Worm (Caenorhabditis elegans) whole organism, L1 larva: ENCODE data around the gene T28F3.9.

Source experiments
- C34B4.2 ChIP-seq: sonication (generic microtip); optimal IDR thresholded peaks from 2 replicates; lab custom pipeline; 2017; ENCODE audit warnings: mild to moderate bottlenecking, missing genetic modification characterization, missing compliant biosample characterization
- Y116A8C.19 ChIP-seq: sonication (generic microtip); optimal IDR thresholded peaks from 2 replicates; lab custom pipeline; 2016; ENCODE audit warnings: missing compliant biosample characterization, missing genetic modification characterization, borderline replicate concordance
- alr-1 ChIP-seq: fragments of 200-800 bp; sonication (Bioruptor generic); optimal IDR thresholded peaks from 2 replicates; lab custom pipeline; 2018; ENCODE audit warnings: borderline replicate concordance, mild to moderate bottlenecking, missing genetic modification characterization, missing compliant biosample characterization
- aly-2 ChIP-seq: fragments of 150-350 bp; optimal IDR thresholded peaks from 2 replicates; lab custom pipeline; 2014; ENCODE audit warnings: missing biosample characterization, missing genetic modification characterization
- blmp-1 ChIP-seq: fragments of 150-350 bp; optimal IDR thresholded peaks from 2 replicates; lab custom pipeline; 2014; ENCODE audit warnings: missing biosample characterization, missing genetic modification characterization
- ceh-82 ChIP-seq, 3 experiments: fragments of 150-350 bp in 1 of 3; sonication (generic microtip) in 2 of 3; optimal IDR thresholded peaks; 2 replicates each; lab custom pipeline; 2014 to 2017; ENCODE audit warnings: missing biosample characterization in 3 of 3, missing genetic modification characterization in 3 of 3
- ceh-90 ChIP-seq: sonication (generic microtip); optimal IDR thresholded peaks from 2 replicates; lab custom pipeline; 2016; ENCODE audit warnings: missing genetic modification characterization, missing compliant biosample characterization
- ces-1 ChIP-seq: fragments of 150-350 bp; optimal IDR thresholded peaks from 2 replicates; lab custom pipeline; 2014; ENCODE audit warnings: missing biosample characterization, missing genetic modification reagents, missing genetic modification characterization
- dpl-1 ChIP-seq, 3 experiments: fragments of 150-350 bp in 2 of 3; sonication (generic microtip) in 1 of 3; optimal IDR thresholded peaks; 2 replicates each; lab custom pipeline; 2014 to 2017; ENCODE audit warnings: missing biosample characterization in 3 of 3, missing genetic modification characterization in 3 of 3, missing genetic modification reagents in 3 of 3
- efl-1 ChIP-seq, 4 experiments: fragments of 150-350 bp; optimal IDR thresholded peaks in 3 of 4; peaks in 1 of 4; 1 replicate in 1 of 4; 2 replicates in 3 of 4; lab custom pipeline; 2014; ENCODE audit warnings: missing biosample characterization in 2 of 4, missing genetic modification characterization in 2 of 4, missing genetic modification reagents in 2 of 4
- egl-27 ChIP-seq, 2 experiments: fragments of 150-350 bp in 1 of 2; sonication (generic microtip); optimal IDR thresholded peaks; 3 replicates each; lab custom pipeline; 2017 to 2018; ENCODE audit warnings: missing biosample characterization in 2 of 2, missing genetic modification characterization in 2 of 2, missing genetic modification reagents in 2 of 2
- elt-2 ChIP-seq: sonication (generic microtip); optimal IDR thresholded peaks from 2 replicates; lab custom pipeline; 2016; ENCODE audit warnings: missing genetic modification characterization, mild to moderate bottlenecking, inconsistent platforms, missing compliant biosample characterization, missing genetic modification reagents
- ets-5 ChIP-seq: fragments of 200-800 bp; sonication (Bioruptor generic); IDR thresholded peaks from 2 replicates; pipeline ENCODE4 v1.3.6; 2022; ENCODE audit warnings: missing genetic modification characterization, missing compliant biosample characterization
- hlh-4 ChIP-seq: sonication (generic microtip); optimal IDR thresholded peaks from 2 replicates; lab custom pipeline; 2016; ENCODE audit warnings: mild to moderate bottlenecking, missing genetic modification characterization, missing compliant biosample characterization
- hpl-2 ChIP-seq: fragments of 150-350 bp; optimal IDR thresholded peaks from 2 replicates; lab custom pipeline; 2014; ENCODE audit warnings: missing biosample characterization, missing genetic modification reagents, missing genetic modification characterization
- irx-1 ChIP-seq: sonication (generic microtip); optimal IDR thresholded peaks from 2 replicates; lab custom pipeline; 2016; ENCODE audit warnings: missing genetic modification characterization, missing compliant biosample characterization
- lin-13 ChIP-seq: fragments of 150-350 bp; optimal IDR thresholded peaks from 2 replicates; lab custom pipeline; 2014; ENCODE audit warnings: missing biosample characterization, missing genetic modification reagents, missing genetic modification characterization
- lin-14 ChIP-seq: fragments of 200-800 bp; sonication (Bioruptor generic); optimal IDR thresholded peaks from 2 replicates; lab custom pipeline; 2018; ENCODE audit warnings: mild to moderate bottlenecking, missing genetic modification characterization, moderate library complexity, missing compliant biosample characterization
- lin-15B ChIP-seq: fragments of 150-350 bp; sonication (generic microtip); optimal IDR thresholded peaks from 3 replicates; lab custom pipeline; 2014; ENCODE audit warnings: missing biosample characterization, missing genetic modification characterization
- lin-35 ChIP-seq, 2 experiments: fragments of 150-350 bp; optimal IDR thresholded peaks; 2 replicates each; lab custom pipeline; 2014; ENCODE audit warnings: missing biosample characterization in 2 of 2, missing genetic modification characterization in 2 of 2, missing genetic modification reagents in 2 of 2
- lir-3 ChIP-seq: sonication (generic microtip); optimal IDR thresholded peaks from 2 replicates; lab custom pipeline; 2016; ENCODE audit warnings: mild to moderate bottlenecking, missing genetic modification characterization, moderate library complexity, missing compliant biosample characterization; ENCODE audit not compliant: poor library complexity
- lsy-2 ChIP-seq, 2 experiments: fragments of 150-350 bp; optimal IDR thresholded peaks; 2 replicates each; lab custom pipeline; 2014; ENCODE audit warnings: missing biosample characterization in 2 of 2, missing genetic modification characterization in 2 of 2
- mab-9 ChIP-seq: fragments of 200-800 bp; sonication (Bioruptor generic); IDR thresholded peaks from 2 replicates; pipeline ENCODE4 v1.3.6; 2022; ENCODE audit warnings: missing genetic modification reagents, missing genetic modification characterization, missing compliant biosample characterization
- mep-1 ChIP-seq: fragments of 150-350 bp; optimal IDR thresholded peaks from 2 replicates; lab custom pipeline; 2014; ENCODE audit warnings: missing biosample characterization, missing genetic modification characterization
- nhr-11 ChIP-seq: fragments of 150-350 bp; optimal IDR thresholded peaks from 2 replicates; lab custom pipeline; 2014; ENCODE audit warnings: missing biosample characterization, missing genetic modification characterization
- nhr-19 ChIP-seq: fragments of 200-800 bp; sonication (Bioruptor generic); conservative IDR thresholded peaks from 2 replicates; pipeline ENCODE4 v1.3.6; 2022; ENCODE audit warnings: missing genetic modification characterization, missing compliant biosample characterization
- nhr-20 ChIP-seq: sonication (generic microtip); optimal IDR thresholded peaks from 2 replicates; lab custom pipeline; 2016; ENCODE audit warnings: mild to moderate bottlenecking, missing genetic modification characterization, missing compliant biosample characterization
- nhr-237 ChIP-seq: fragments of 150-350 bp; optimal IDR thresholded peaks from 2 replicates; lab custom pipeline; 2014; ENCODE audit warnings: missing biosample characterization, missing genetic modification characterization
- nhr-47 ChIP-seq: sonication (generic microtip); optimal IDR thresholded peaks from 2 replicates; lab custom pipeline; 2016; ENCODE audit warnings: mild to moderate bottlenecking, missing genetic modification characterization, moderate library complexity, missing compliant biosample characterization
- nhr-71 ChIP-seq: sonication (generic microtip); optimal IDR thresholded peaks from 2 replicates; lab custom pipeline; 2016; ENCODE audit warnings: mild to moderate bottlenecking, missing genetic modification characterization, moderate library complexity, missing compliant biosample characterization
- nhr-76 ChIP-seq: sonication (generic microtip); optimal IDR thresholded peaks from 2 replicates; lab custom pipeline; 2017; ENCODE audit warnings: missing biosample characterization, missing genetic modification characterization
- nhr-77 ChIP-seq: fragments of 150-350 bp; optimal IDR thresholded peaks from 2 replicates; lab custom pipeline; 2014; ENCODE audit warnings: missing biosample characterization, missing genetic modification characterization
- nhr-85 ChIP-seq: sonication (generic microtip); peaks from one replicate; lab custom pipeline; 2016; ENCODE audit warnings: missing genetic modification characterization, inconsistent platforms, missing compliant biosample characterization
- pax-3 ChIP-seq: fragments of 200-800 bp; sonication (Bioruptor generic); optimal IDR thresholded peaks from 2 replicates; lab custom pipeline; 2018; ENCODE audit warnings: mild to moderate bottlenecking, missing genetic modification characterization, moderate library complexity, missing compliant biosample characterization
- skn-1 ChIP-seq: fragments of 150-350 bp; optimal IDR thresholded peaks from 2 replicates; lab custom pipeline; 2014; ENCODE audit warnings: missing biosample characterization, missing genetic modification characterization
- snpc-4 ChIP-seq: fragments of 150-350 bp; optimal IDR thresholded peaks from 2 replicates; lab custom pipeline; 2014; ENCODE audit warnings: missing biosample characterization, missing genetic modification characterization
- snu-23 ChIP-seq: sonication (generic microtip); optimal IDR thresholded peaks from 2 replicates; lab custom pipeline; 2016; ENCODE audit warnings: missing genetic modification characterization, missing compliant biosample characterization
- sox-4 ChIP-seq: sonication (generic microtip); optimal IDR thresholded peaks from 2 replicates; lab custom pipeline; 2016; ENCODE audit warnings: missing genetic modification characterization, missing compliant biosample characterization
- sup-37 ChIP-seq: fragments of 200-800 bp; sonication (Bioruptor generic); optimal IDR thresholded peaks from 2 replicates; lab custom pipeline; 2018; ENCODE audit warnings: mild to moderate bottlenecking, missing genetic modification characterization, missing compliant biosample characterization
- tlp-1 ChIP-seq: fragments of 150-350 bp; optimal IDR thresholded peaks from 2 replicates; lab custom pipeline; 2014; ENCODE audit warnings: missing biosample characterization, missing genetic modification characterization
- unc-62 ChIP-seq: fragments of 150-350 bp; optimal IDR thresholded peaks from 2 replicates; lab custom pipeline; 2014; ENCODE audit warnings: missing biosample characterization, missing genetic modification reagents, missing genetic modification characterization
- ztf-11 ChIP-seq, 2 experiments: sonication (generic microtip); optimal IDR thresholded peaks; 2 replicates each; lab custom pipeline; 2016 to 2017; ENCODE audit warnings: missing genetic modification characterization in 2 of 2, missing biosample characterization in 1 of 2, missing compliant biosample characterization in 1 of 2

The T28F3.9 gene

DNA sequence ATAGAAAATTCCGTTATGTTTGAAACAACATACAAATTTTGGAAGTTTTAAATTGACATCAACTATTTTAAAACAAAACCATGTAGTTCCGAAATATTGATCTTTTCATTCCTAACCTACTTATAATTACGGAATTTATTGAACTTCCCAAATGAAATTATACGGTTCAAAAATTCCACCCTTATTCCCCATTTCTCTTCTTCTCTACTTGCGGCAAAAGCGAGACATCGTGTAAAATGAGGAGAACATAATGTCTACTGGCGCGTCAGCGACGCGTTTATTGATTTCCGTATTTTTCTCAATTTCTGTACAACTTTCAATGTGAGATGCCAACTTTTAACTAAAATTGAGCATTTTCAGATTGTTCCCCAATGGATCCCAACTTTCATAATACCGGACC, 20.5 kb downstream of the T28F3.9 start, which contains the start of gene ceh-88:
Gene ceh-88, plus strand, starts transcription at position 355 of the 400 bp plus-strand sequence.
- TF ChIP-seq ceh-82 (tag; optimal IDR thresholded peaks at IDR 0.05; lab: Kevin White, UChicago) (no peak), Y116A8C.19 (tag; lab: Kevin White, UChicago) (no peak), ets-5 (GFP tag; lab: Robert Waterston, UW) (no peak), aly-2 (tag; lab: Kevin White, UChicago) (no peak), lin-14 (GFP tag; lab: Kevin White, UChicago) (no peak), skn-1 (tag; lab: Kevin White, UChicago) (no peak), blmp-1 (tag; lab: Kevin White, UChicago) (peak; percentile 51), nhr-85 (tag; lab: Kevin White, UChicago) (no peak), efl-1 (optimal IDR thresholded peaks at IDR 0.05; lab: Kevin White, UChicago) (peak; percentile 1 to 12), efl-1 (GFP tag; optimal IDR thresholded peaks at IDR 0.05 in 1 of 2; lab: Kevin White, UChicago) (peak in 1 of 2 experiments; percentile 61), egl-27 (tag; optimal IDR thresholded peaks at IDR 0.05; lab: Kevin White, UChicago) (no peak), irx-1 (no peak), nhr-76 (no peak), nhr-71 (no peak), ceh-90 (tag; lab: Kevin White, UChicago) (no peak), alr-1 (no peak), snpc-4 (tag; lab: Kevin White, UChicago) (no peak), lin-13 (GFP tag; lab: Kevin White, UChicago) (no peak), sox-4 (tag; lab: Kevin White, UChicago) (no peak), dpl-1 (GFP tag; optimal IDR thresholded peaks at IDR 0.05; lab: Kevin White, UChicago) (peak in 1 of 3 experiments; percentile 4), nhr-20 (tag; lab: Kevin White, UChicago) (no peak), mab-9 (no peak), tlp-1 (no peak), unc-62 (GFP tag; lab: Kevin White, UChicago) (no peak), ztf-11 (tag; optimal IDR thresholded peaks at IDR 0.05; lab: Kevin White, UChicago) (no peak), lsy-2 (tag; optimal IDR thresholded peaks at IDR 0.05; lab: Kevin White, UChicago) (peak in 1 of 2 experiments; percentile 30), hpl-2 (GFP tag; lab: Kevin White, UChicago) (no peak), nhr-11 (tag; lab: Kevin White, UChicago) (no peak)
- TF ChIP-seq, all 84 proteins: peak for 4

DNA sequence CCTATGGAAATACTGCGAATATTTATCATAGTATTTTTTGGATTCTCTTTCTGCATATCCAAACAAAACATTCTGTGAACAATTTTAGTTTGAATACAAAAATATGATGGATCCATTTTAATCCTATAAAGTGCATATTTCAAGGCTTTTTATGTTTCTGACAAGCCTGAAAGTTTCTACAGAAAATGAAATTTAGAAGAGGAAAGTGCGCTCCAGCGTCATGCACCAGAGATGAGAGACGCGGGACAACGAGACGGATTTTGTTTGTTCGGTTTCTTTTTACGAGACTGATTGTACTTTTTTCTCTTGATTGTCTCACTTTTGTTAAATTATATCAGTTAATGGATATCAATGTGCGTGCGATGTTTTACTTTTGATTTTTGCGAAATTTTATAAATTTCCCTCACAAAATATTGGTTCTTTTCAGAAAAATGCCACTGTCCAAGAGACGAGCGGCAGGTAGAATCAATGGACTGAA, 22.8 kb downstream of the T28F3.9 start, which contains the start of gene C49C3.6:
Gene C49C3.6, plus strand, starts transcription at position 428 of the 478 bp plus-strand sequence.
- TF ChIP-seq pax-3 (tag; lab: Kevin White, UChicago) (no peak), nhr-71 (peak; percentile 28), dpl-1 (GFP tag; optimal IDR thresholded peaks at IDR 0.05; lab: Kevin White, UChicago) (peak in 2 of 3 experiments; percentile 19 to 34), C34B4.2 (tag; lab: Kevin White, UChicago) (no peak), nhr-47 (tag; lab: Kevin White, UChicago) (peak; percentile 0), nhr-77 (tag; lab: Kevin White, UChicago) (no peak), efl-1 (optimal IDR thresholded peaks at IDR 0.05; lab: Kevin White, UChicago) (peak; percentile 43 to 45), efl-1 (GFP tag; optimal IDR thresholded peaks at IDR 0.05 in 1 of 2; lab: Kevin White, UChicago) (peak; percentile 18 to 91), nhr-237 (tag; lab: Kevin White, UChicago) (no peak), lsy-2 (tag; optimal IDR thresholded peaks at IDR 0.05; lab: Kevin White, UChicago) (peak; percentile 6 to 56), tlp-1 (no peak), lin-35 (GFP tag; optimal IDR thresholded peaks at IDR 0.05; lab: Kevin White, UChicago) (peak in 1 of 2 experiments; percentile 27), skn-1 (tag; lab: Kevin White, UChicago) (no peak), sox-4 (tag; lab: Kevin White, UChicago) (no peak), elt-2 (tag; lab: Kevin White, UChicago) (no peak), lin-14 (GFP tag; lab: Kevin White, UChicago) (peak; percentile 18), mep-1 (tag; lab: Kevin White, UChicago) (peak; percentile 37), nhr-19 (no peak), snu-23 (peak; percentile 24), hlh-4 (tag; lab: Kevin White, UChicago) (no peak), lin-15B (tag; lab: Kevin White, UChicago) (peak; percentile 7), lir-3 (tag; lab: Kevin White, UChicago) (no peak), ces-1 (GFP tag; lab: Kevin White, UChicago) (no peak), ceh-82 (tag; optimal IDR thresholded peaks at IDR 0.05; lab: Kevin White, UChicago) (peak in 1 of 3 experiments; percentile 10), blmp-1 (tag; lab: Kevin White, UChicago) (peak; percentile 65), sup-37 (GFP tag; lab: Kevin White, UChicago) (no peak)
